Worm (Caenorhabditis elegans): ENCODE results near the gene ZK507.1.

DNA sequence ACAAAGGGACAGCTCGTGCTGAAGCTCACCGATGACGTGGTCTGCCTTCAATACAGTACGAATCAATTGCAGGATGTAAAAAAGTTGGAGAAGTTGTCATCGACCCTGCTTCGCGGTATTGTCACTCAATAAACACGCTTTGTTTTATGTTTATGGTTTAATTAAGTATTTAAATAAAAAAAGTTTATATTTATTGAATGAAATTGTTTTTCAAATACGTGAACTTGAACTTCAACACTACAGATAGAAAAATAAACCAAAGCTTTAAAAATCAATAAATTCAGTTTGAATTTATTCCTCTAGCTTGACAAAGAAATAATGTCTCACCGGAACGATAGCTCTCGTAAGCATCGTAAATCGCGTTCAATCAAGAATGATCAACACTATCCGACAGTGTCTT lies 44.7 kb upstream of the ZK507.1 start, which contains the start of gene ZK512.8:
- no peak for TF ChIP-seq hlh-8 (tag; optimal IDR thresholded peaks at IDR 0.05)
- TF ChIP-seq ceh-30 (tag; optimal IDR thresholded peaks at IDR 0.05): no peak
- TF ChIP-seq dmd-4 (tag; optimal IDR thresholded peaks at IDR 0.05; ENCODE audit: borderline replicate concordance): no peak
- TF ChIP-seq pax-1 (tag; optimal IDR thresholded peaks at IDR 0.05): no peak
- TF ChIP-seq nhr-11 (tag; optimal IDR thresholded peaks at IDR 0.05): no peak
- no peak for TF ChIP-seq nfya-1 (tag; optimal IDR thresholded peaks at IDR 0.05)
